Fruit fly (Drosophila melanogaster) whole organism, adult: Measurements from ENCODE around the gene Patj.

Source experiments
- CG11617 ChIP-seq: fragments of 200-800 bp; sonication (Bioruptor generic); optimal IDR thresholded peaks from 2 replicates; lab custom pipeline; 2017; ENCODE audit warnings: mild to moderate bottlenecking, missing biosample characterization, missing genetic modification reagents, missing genetic modification characterization
- CG12768 ChIP-seq: fragments of 200-800 bp; sonication (Bioruptor generic); optimal IDR thresholded peaks from 2 replicates; lab custom pipeline; 2017; ENCODE audit warnings: missing biosample characterization, missing genetic modification characterization, mild to moderate bottlenecking, moderate library complexity, missing genetic modification reagents
- CG14711 ChIP-seq: fragments of 200-800 bp; sonication (Bioruptor generic); optimal IDR thresholded peaks from 2 replicates; lab custom pipeline; 2018; ENCODE audit warnings: missing biosample characterization, mild to moderate bottlenecking, missing genetic modification characterization, moderate library complexity
- CG1620 ChIP-seq: fragments of 200-800 bp; sonication (Bioruptor generic); optimal IDR thresholded peaks from 2 replicates; lab custom pipeline; 2016; ENCODE audit warnings: missing biosample characterization, missing genetic modification characterization
- CG33017 ChIP-seq: fragments of 200-800 bp; sonication (Bioruptor generic); optimal IDR thresholded peaks from 2 replicates; lab custom pipeline; 2018; ENCODE audit warnings: missing biosample characterization, mild to moderate bottlenecking, missing genetic modification characterization, moderate library complexity
- CG5204 ChIP-seq: fragments of 200-800 bp; sonication (Bioruptor generic); optimal IDR thresholded peaks from 2 replicates; lab custom pipeline; 2016; ENCODE audit warnings: missing biosample characterization, missing genetic modification characterization
- CG7045 ChIP-seq: fragments of 200-800 bp; sonication (Bioruptor generic); optimal IDR thresholded peaks from 2 replicates; lab custom pipeline; 2017; ENCODE audit warnings: missing biosample characterization, mild to moderate bottlenecking, missing genetic modification characterization
- CG7101 ChIP-seq: fragments of 200-800 bp; sonication (Bioruptor generic); optimal IDR thresholded peaks from 2 replicates; lab custom pipeline; 2018; ENCODE audit warnings: missing biosample characterization, mild to moderate bottlenecking, missing genetic modification characterization, moderate library complexity
- Clk ChIP-seq: fragments of 200-800 bp; sonication (Bioruptor generic); optimal IDR thresholded peaks from 2 replicates; lab custom pipeline; 2017; ENCODE audit warnings: missing biosample characterization, missing genetic modification characterization
- Crg-1 ChIP-seq: fragments of 200-800 bp; sonication (Bioruptor generic); optimal IDR thresholded peaks from 2 replicates; lab custom pipeline; 2016; ENCODE audit warnings: missing biosample characterization, missing genetic modification characterization
- Hr96 ChIP-seq: fragments of 200-800 bp; sonication (Bioruptor generic); optimal IDR thresholded peaks from 2 replicates; lab custom pipeline; 2016; ENCODE audit warnings: missing biosample characterization, missing genetic modification characterization
- Mnt ChIP-seq: fragments of 200-800 bp; sonication (Bioruptor generic); optimal IDR thresholded peaks from 2 replicates; lab custom pipeline; 2016; ENCODE audit warnings: missing biosample characterization, mild to moderate bottlenecking, missing genetic modification characterization
- bab1 ChIP-seq: fragments of 200-800 bp; sonication (Bioruptor generic); optimal IDR thresholded peaks from 3 replicates; lab custom pipeline; 2019; ENCODE audit warnings: missing biosample characterization, mild to moderate bottlenecking, missing genetic modification characterization, moderate library complexity
- cic ChIP-seq: fragments of 200-800 bp; sonication (Bioruptor generic); optimal IDR thresholded peaks from 2 replicates; lab custom pipeline; 2017; ENCODE audit warnings: missing biosample characterization, mild to moderate bottlenecking, missing genetic modification characterization, moderate library complexity
- cnc ChIP-seq, 2 experiments: fragments of >200 bp; optimal IDR thresholded peaks; 2 replicates each; lab custom pipeline; 2017
- kay ChIP-seq: fragments of 200-800 bp; sonication (Bioruptor generic); peaks from one replicate; lab custom pipeline; 2016; ENCODE audit warnings: missing biosample characterization, missing genetic modification characterization, borderline replicate concordance
- ovo ChIP-seq: fragments of 200-800 bp; sonication (Bioruptor generic); optimal IDR thresholded peaks from 2 replicates; lab custom pipeline; 2016; ENCODE audit warnings: missing biosample characterization, missing genetic modification characterization
- pad ChIP-seq: fragments of 200-800 bp; sonication (Bioruptor generic); optimal IDR thresholded peaks from 3 replicates; lab custom pipeline; 2017; ENCODE audit warnings: missing biosample characterization, missing genetic modification characterization, mild to moderate bottlenecking, moderate library complexity, missing genetic modification reagents
- tj ChIP-seq: fragments of 200-800 bp; sonication (Bioruptor generic); optimal IDR thresholded peaks from 3 replicates; lab custom pipeline; 2017; ENCODE audit warnings: missing biosample characterization, mild to moderate bottlenecking, missing genetic modification characterization, moderate library complexity
- toe ChIP-seq: fragments of 200-800 bp; sonication (Bioruptor generic); optimal IDR thresholded peaks from 2 replicates; lab custom pipeline; 2016; ENCODE audit warnings: missing biosample characterization, missing genetic modification characterization

Gene Patj

dm6 chr3L:1798649-1799048, at the start of gene Patj:
Gene Patj, plus strand, starts transcription at chr3L:1798803.
- TF ChIP-seq bab1 (GFP tag; lab: Kevin White, UChicago) (peak; percentile 39), Hr96 (no peak), toe (GFP tag; lab: Kevin White, UChicago) (no peak), CG14711 (tag; lab: Kevin White, UChicago) (peak; percentile 97), CG7045 (no peak), tj (GFP tag; lab: Kevin White, UChicago) (no peak)

dm6 chr3L:1754262-1754661, 44.3 kb upstream of the Patj start:
- TF ChIP-seq tj (GFP tag; lab: Kevin White, UChicago) (peak; percentile 33), Mnt (no peak), cic (no peak), cnc (optimal IDR thresholded peaks at IDR 0.05; lab: Kevin White, UChicago) (no peak), CG12768 (no peak), CG14711 (tag; lab: Kevin White, UChicago) (no peak), CG1620 (GFP tag; lab: Kevin White, UChicago) (no peak)

- no peak for TF ChIP-seq pad (GFP tag; lab: Kevin White, UChicago)
- no peak for TF ChIP-seq cnc (optimal IDR thresholded peaks at IDR 0.05; lab: Kevin White, UChicago)
- no peak for TF ChIP-seq CG7101 (tag; lab: Kevin White, UChicago)
- TF ChIP-seq Hr96, result no peak
- no peak for TF ChIP-seq cic
- TF ChIP-seq CG14711 (tag; lab: Kevin White, UChicago), result no peak
- no peak for TF ChIP-seq toe (GFP tag; lab: Kevin White, UChicago)
- TF ChIP-seq kay (GFP tag; lab: Kevin White, UChicago), result no peak
- TF ChIP-seq CG11617, result no peak
These were observed 43.7 kb upstream of the Patj start for dm6 chr3L:1754935-1755334.

- TF ChIP-seq pad (GFP tag; lab: Kevin White, UChicago) (peak; percentile 71), ovo (GFP tag; lab: Kevin White, UChicago) (no peak), Mnt (peak; percentile 20), CG7045 (no peak), tj (GFP tag; lab: Kevin White, UChicago) (peak; percentile 52), Clk (GFP tag; lab: Kevin White, UChicago) (no peak)
These were observed 43.1 kb upstream of the Patj start, which contains the start of gene Cht2 for dm6 chr3L:1755458-1755984. Gene Cht2, minus strand, starts transcription at chr3L:1755934.

- TF ChIP-seq tj (GFP tag; lab: Kevin White, UChicago) (no peak), toe (GFP tag; lab: Kevin White, UChicago) (no peak), CG33017 (no peak), CG7101 (tag; lab: Kevin White, UChicago) (no peak)
These were observed 42.5 kb upstream of the Patj start, which contains the start of gene CG8001 for dm6 chr3L:1756143-1756542. Gene CG8001, plus strand, starts transcription at chr3L:1756159.

dm6 chr3L:1771658-1772057, 26.9 kb upstream of the Patj start, which contains the start of gene Dhc62B:
Gene Dhc62B, minus strand, starts transcription at chr3L:1771758.
- TF ChIP-seq CG7101 (tag; lab: Kevin White, UChicago) (no peak), Mnt (no peak), CG1620 (GFP tag; lab: Kevin White, UChicago) (no peak), pad (GFP tag; lab: Kevin White, UChicago) (no peak), Hr96 (no peak), CG11617 (no peak), CG33017 (no peak)

dm6 chr3L:1772593-1772992, 26.0 kb upstream of the Patj start:
- TF ChIP-seq CG11617 (no peak), Hr96 (no peak), CG33017 (no peak), Mnt (no peak), toe (GFP tag; lab: Kevin White, UChicago) (no peak), CG12768 (no peak), CG14711 (tag; lab: Kevin White, UChicago) (no peak), CG7045 (no peak), pad (GFP tag; lab: Kevin White, UChicago) (no peak), bab1 (GFP tag; lab: Kevin White, UChicago) (no peak), CG5204 (GFP tag; lab: Kevin White, UChicago) (no peak), CG1620 (GFP tag; lab: Kevin White, UChicago) (no peak), cic (no peak), CG7101 (tag; lab: Kevin White, UChicago) (no peak), Clk (GFP tag; lab: Kevin White, UChicago) (no peak), ovo (GFP tag; lab: Kevin White, UChicago) (no peak), kay (GFP tag; lab: Kevin White, UChicago) (no peak), Crg-1 (GFP tag; lab: Kevin White, UChicago) (no peak), tj (GFP tag; lab: Kevin White, UChicago) (no peak)
